Fruit fly (Drosophila melanogaster) whole organism, embryonic: ENCODE measurements around the gene PDCD-5.
A peak's percentile ranks its signal among the peaks of the same experiment; 100 is the strongest.

Experiments
- Adf1 ChIP-seq: fragments of 200-800 bp; sonication (Bioruptor generic); IDR thresholded peaks from 2 replicates; pipeline ENCODE4 v1.3.6; 2022; ENCODE audit warnings: missing biosample characterization, missing genetic modification characterization
- Aef1 ChIP-seq: fragments of 200-800 bp; sonication (Bioruptor generic); IDR thresholded peaks from 3 replicates; pipeline ENCODE4 v1.3.6; 2022; ENCODE audit warnings: missing biosample characterization, missing genetic modification characterization
- Atf-2 ChIP-seq: fragments of 200-800 bp; sonication (Bioruptor generic); optimal IDR thresholded peaks from 2 replicates; lab custom pipeline; 2016; ENCODE audit warnings: missing biosample characterization, missing genetic modification characterization
- BEAF-32 ChIP-seq: fragments of 200-800 bp; sonication (Bioruptor generic); optimal IDR thresholded peaks from 3 replicates; lab custom pipeline; 2017; ENCODE audit warnings: missing biosample characterization, missing genetic modification characterization, mild to moderate bottlenecking, moderate library complexity, missing genetic modification reagents
- Blimp-1 ChIP-seq: fragments of 200-800 bp; sonication (Bioruptor generic); optimal IDR thresholded peaks from 3 replicates; lab custom pipeline; 2018; ENCODE audit warnings: missing biosample characterization, missing genetic modification characterization, mild to moderate bottlenecking, moderate library complexity, missing genetic modification reagents
- CG10267 ChIP-seq: fragments of 200-800 bp; sonication (Bioruptor generic); optimal IDR thresholded peaks from 2 replicates; lab custom pipeline; 2018; ENCODE audit warnings: missing biosample characterization, mild to moderate bottlenecking, missing genetic modification characterization, moderate library complexity
- CG10274 ChIP-seq: fragments of 200-800 bp; sonication (Bioruptor generic); optimal IDR thresholded peaks from 3 replicates; lab custom pipeline; 2017; ENCODE audit warnings: missing biosample characterization, mild to moderate bottlenecking, missing genetic modification characterization
- CG12391 ChIP-seq: fragments of 200-800 bp; sonication (Bioruptor generic); optimal IDR thresholded peaks from 3 replicates; lab custom pipeline; 2018; ENCODE audit warnings: missing biosample characterization, mild to moderate bottlenecking, missing genetic modification characterization, moderate library complexity
- CG12744 ChIP-seq: fragments of 200-800 bp; sonication (Bioruptor generic); optimal IDR thresholded peaks from 2 replicates; lab custom pipeline; 2016; ENCODE audit warnings: missing biosample characterization, missing genetic modification characterization
- CG15011 ChIP-seq: fragments of 200-800 bp; sonication (Bioruptor generic); optimal IDR thresholded peaks from 3 replicates; lab custom pipeline; 2018; ENCODE audit warnings: missing biosample characterization, mild to moderate bottlenecking, missing genetic modification characterization
- CG16815 ChIP-seq: fragments of 200-800 bp; sonication (Bioruptor generic); optimal IDR thresholded peaks from 3 replicates; lab custom pipeline; 2017; ENCODE audit warnings: missing biosample characterization, mild to moderate bottlenecking, missing genetic modification characterization
- CG17359 ChIP-seq: fragments of 200-800 bp; sonication (Bioruptor generic); optimal IDR thresholded peaks from 3 replicates; lab custom pipeline; 2018; ENCODE audit warnings: missing biosample characterization, mild to moderate bottlenecking, missing genetic modification characterization, moderate library complexity
- CG17912 ChIP-seq: fragments of 200-800 bp; sonication (Bioruptor generic); optimal IDR thresholded peaks from 2 replicates; lab custom pipeline; 2018; ENCODE audit warnings: missing biosample characterization, mild to moderate bottlenecking, missing genetic modification characterization
- CG18476 ChIP-seq: fragments of 200-800 bp; sonication (Bioruptor generic); optimal IDR thresholded peaks from 2 replicates; lab custom pipeline; 2016; ENCODE audit warnings: missing biosample characterization, mild to moderate bottlenecking, missing genetic modification characterization
- CG2678 ChIP-seq: fragments of 200-800 bp; sonication (Bioruptor generic); optimal IDR thresholded peaks from 3 replicates; lab custom pipeline; 2019; ENCODE audit warnings: missing biosample characterization, mild to moderate bottlenecking, missing genetic modification characterization, moderate library complexity
- CG3838 ChIP-seq: fragments of 200-800 bp; sonication (Bioruptor generic); optimal IDR thresholded peaks from 3 replicates; lab custom pipeline; 2016; ENCODE audit warnings: missing biosample characterization, missing genetic modification characterization
- CG4854 ChIP-seq: fragments of 200-800 bp; sonication (Bioruptor generic); optimal IDR thresholded peaks from 2 replicates; lab custom pipeline; 2016; ENCODE audit warnings: missing biosample characterization, missing genetic modification characterization, inconsistent platforms
- CG7839 ChIP-seq: fragments of 200-800 bp; sonication (Bioruptor generic); optimal IDR thresholded peaks from 3 replicates; lab custom pipeline; 2018; ENCODE audit warnings: missing biosample characterization, mild to moderate bottlenecking, missing genetic modification characterization, moderate library complexity
- CG7963 ChIP-seq: fragments of 200-800 bp; sonication (Bioruptor generic); IDR thresholded peaks from 3 replicates; pipeline ENCODE4 v1.3.6; 2022; ENCODE audit warnings: missing biosample characterization, missing genetic modification characterization; ENCODE audit not compliant: partially characterized antibody
- CG8290 ChIP-seq, 3 experiments: fragments of 200-800 bp; sonication (Bioruptor generic); optimal IDR thresholded peaks; 2 replicates each; lab custom pipeline; 2016 to 2019; ENCODE audit warnings: missing biosample characterization in 3 of 3, missing genetic modification characterization in 3 of 3, mild to moderate bottlenecking in 2 of 3, moderate library complexity in 1 of 3
- CG8359 ChIP-seq: fragments of 200-800 bp; sonication (Bioruptor generic); optimal IDR thresholded peaks from 2 replicates; lab custom pipeline; 2017; ENCODE audit warnings: missing biosample characterization, mild to moderate bottlenecking, missing genetic modification characterization, borderline replicate concordance
- CG9932 ChIP-seq: fragments of 200-800 bp; sonication (Bioruptor generic); IDR thresholded peaks from 2 replicates; pipeline ENCODE4 v1.3.6; 2022; ENCODE audit warnings: missing biosample characterization, missing genetic modification characterization
- D ChIP-seq, 2 experiments: fragments of 200-800 bp in 1 of 2; fragments of >200 bp in 1 of 2; sonication (Bioruptor generic) in 1 of 2; optimal IDR thresholded peaks; 2 replicates in 1 of 2; 3 replicates in 1 of 2; lab custom pipeline; 2017; ENCODE audit warnings: mild to moderate bottlenecking in 1 of 2, missing biosample characterization in 1 of 2, missing genetic modification characterization in 1 of 2, missing genetic modification reagents in 1 of 2
- Dip2 ChIP-seq: fragments of 200-800 bp; sonication (Bioruptor generic); IDR thresholded peaks from 2 replicates; pipeline ENCODE4 v1.3.6; 2022; ENCODE audit warnings: missing biosample characterization, missing genetic modification characterization
- Ets97D ChIP-seq: fragments of 200-800 bp; sonication (Bioruptor generic); optimal IDR thresholded peaks from 3 replicates; lab custom pipeline; 2016; ENCODE audit warnings: missing biosample characterization, missing genetic modification characterization
- Hsf ChIP-seq: fragments of 200-800 bp; sonication (Bioruptor generic); optimal IDR thresholded peaks from 3 replicates; lab custom pipeline; 2016; ENCODE audit warnings: missing biosample characterization, missing genetic modification characterization
- Jarid2 ChIP-seq: fragments of 200-800 bp; sonication (Bioruptor generic); optimal IDR thresholded peaks from 3 replicates; lab custom pipeline; 2017; ENCODE audit warnings: mild to moderate bottlenecking, missing biosample characterization, missing genetic modification reagents, missing genetic modification characterization
- Kr ChIP-seq: fragments of 200-800 bp; sonication (Bioruptor generic); optimal IDR thresholded peaks from 2 replicates; lab custom pipeline; 2017; ENCODE audit warnings: missing biosample characterization, mild to moderate bottlenecking, missing genetic modification characterization
- MBD-R2 ChIP-seq: fragments of 200-800 bp; sonication (Bioruptor generic); IDR thresholded peaks from 2 replicates; pipeline ENCODE4 v1.3.6; 2022; ENCODE audit warnings: missing biosample characterization, missing genetic modification characterization
- Med ChIP-seq: fragments of 200-800 bp; sonication (Bioruptor generic); peaks from one replicate; lab custom pipeline; 2016; ENCODE audit warnings: missing biosample characterization, missing genetic modification characterization, mild to moderate bottlenecking, inconsistent platforms, moderate library complexity
- Mrtf ChIP-seq: fragments of 200-800 bp; sonication (Bioruptor generic); IDR thresholded peaks from 3 replicates; pipeline ENCODE4 v1.3.6; 2022; ENCODE audit warnings: missing biosample characterization, missing genetic modification characterization
- NK7.1 ChIP-seq: fragments of 200-800 bp; sonication (Bioruptor generic); optimal IDR thresholded peaks from 3 replicates; lab custom pipeline; 2016; ENCODE audit warnings: missing biosample characterization, missing genetic modification characterization
- Sox100B ChIP-seq: fragments of 200-800 bp; sonication (Bioruptor generic); optimal IDR thresholded peaks from 3 replicates; lab custom pipeline; 2018; ENCODE audit warnings: missing biosample characterization, mild to moderate bottlenecking, missing genetic modification characterization
- ab ChIP-seq: fragments of 200-800 bp; sonication (Bioruptor generic); optimal IDR thresholded peaks from 2 replicates; lab custom pipeline; 2016; ENCODE audit warnings: missing biosample characterization, missing genetic modification characterization
- aop ChIP-seq: fragments of 200-800 bp; sonication (Bioruptor generic); IDR thresholded peaks from 2 replicates; pipeline ENCODE4 v1.3.6; 2022; ENCODE audit warnings: missing biosample characterization, missing genetic modification characterization
- ap ChIP-seq: fragments of 200-800 bp; sonication (Bioruptor generic); IDR thresholded peaks from 2 replicates; pipeline ENCODE4 v1.3.6; 2022; ENCODE audit warnings: missing biosample characterization, missing genetic modification characterization
- bbx ChIP-seq: fragments of 200-800 bp; sonication (Bioruptor generic); IDR thresholded peaks from 2 replicates; pipeline ENCODE4 v1.3.6; 2022; ENCODE audit warnings: missing biosample characterization, missing genetic modification characterization; ENCODE audit not compliant: partially characterized antibody
- bcd ChIP-seq: fragments of 200-800 bp; sonication (Bioruptor generic); optimal IDR thresholded peaks from 2 replicates; lab custom pipeline; 2017; ENCODE audit warnings: missing biosample characterization, mild to moderate bottlenecking, missing genetic modification characterization
- chm ChIP-seq: fragments of 200-800 bp; sonication (Bioruptor generic); IDR thresholded peaks from 2 replicates; pipeline ENCODE4 v1.3.6; 2022; ENCODE audit warnings: missing biosample characterization, missing genetic modification characterization
- esg ChIP-seq: fragments of 200-800 bp; sonication (Bioruptor generic); conservative IDR thresholded peaks from 2 replicates; pipeline ENCODE4 v1.3.6; 2022; ENCODE audit warnings: missing biosample characterization, missing genetic modification characterization
- exex ChIP-seq: fragments of 200-800 bp; sonication (Bioruptor generic); optimal IDR thresholded peaks from 4 replicates; lab custom pipeline; 2018; ENCODE audit warnings: missing biosample characterization, mild to moderate bottlenecking, missing genetic modification characterization, moderate library complexity
- insv ChIP-seq, 2 experiments: fragments of 200-800 bp; sonication (Bioruptor generic); optimal IDR thresholded peaks; 3 replicates each; lab custom pipeline; 2016 to 2018; ENCODE audit warnings: missing biosample characterization in 2 of 2, missing genetic modification characterization in 2 of 2
- luna ChIP-seq: fragments of 200-800 bp; sonication (Bioruptor generic); optimal IDR thresholded peaks from 2 replicates; lab custom pipeline; 2016; ENCODE audit warnings: missing biosample characterization, missing genetic modification characterization
- pho ChIP-seq: fragments of 200-800 bp; sonication (Bioruptor generic); optimal IDR thresholded peaks from 2 replicates; lab custom pipeline; 2016; ENCODE audit warnings: missing biosample characterization, missing genetic modification characterization
- sd ChIP-seq: fragments of 200-800 bp; sonication (Bioruptor generic); optimal IDR thresholded peaks from 3 replicates; lab custom pipeline; 2018; ENCODE audit warnings: missing biosample characterization, mild to moderate bottlenecking, missing genetic modification characterization, moderate library complexity
- seq ChIP-seq: fragments of 200-800 bp; sonication (Bioruptor generic); IDR thresholded peaks from 2 replicates; pipeline ENCODE4 v1.3.6; 2022; ENCODE audit warnings: missing biosample characterization, missing genetic modification characterization
- toy ChIP-seq: fragments of 200-800 bp; sonication (Bioruptor generic); IDR thresholded peaks from 2 replicates; pipeline ENCODE4 v1.3.6; 2022; ENCODE audit warnings: missing biosample characterization, missing genetic modification characterization
- trem ChIP-seq: fragments of 200-800 bp; optimal IDR thresholded peaks from 3 replicates; lab custom pipeline; 2019; ENCODE audit warnings: missing biosample characterization, mild to moderate bottlenecking, missing genetic modification characterization, moderate library complexity
- twi ChIP-seq: fragments of 200-800 bp; optimal IDR thresholded peaks from 2 replicates; lab custom pipeline; 2019; ENCODE audit warnings: missing biosample characterization, mild to moderate bottlenecking, missing genetic modification characterization, moderate library complexity
- vvl ChIP-seq: fragments of 200-800 bp; sonication (Bioruptor generic); IDR thresholded peaks from 2 replicates; pipeline ENCODE4 v1.3.6; 2022; ENCODE audit warnings: missing biosample characterization, missing genetic modification characterization

PDCD-5 gene

dm6 chr3L:16181330-16181830 lies 50.5 kb downstream of the PDCD-5 start (continued):
- peak; percentile 30 for TF ChIP-seq CG17359 (tag; lab: Kevin White, UChicago)
- no peak for TF ChIP-seq seq
- no peak for TF ChIP-seq Aef1 (GFP tag; lab: Robert Waterston, UW)
- no peak for TF ChIP-seq ab
- peak; percentile 66 for TF ChIP-seq CG7839 (tag; lab: Kevin White, UChicago)
- no peak for TF ChIP-seq NK7.1 (GFP tag; lab: Kevin White, UChicago)
- no peak for TF ChIP-seq exex (tag; lab: Kevin White, UChicago)
- TF ChIP-seq CG3838, result no peak
- TF ChIP-seq CG4854 (GFP tag; lab: Kevin White, UChicago), result no peak
- no peak for TF ChIP-seq aop (GFP tag; lab: Robert Waterston, UW)
- no peak for TF ChIP-seq CG10274 (GFP tag; lab: Kevin White, UChicago)
- no peak for TF ChIP-seq Ets97D (GFP tag; lab: Kevin White, UChicago)
- peak; percentile 15 for TF ChIP-seq Med
- no peak for TF ChIP-seq Kr (GFP tag; lab: Kevin White, UChicago)
- TF ChIP-seq Atf-2 (GFP tag; lab: Kevin White, UChicago), result no peak
- no peak for TF ChIP-seq twi (tag; lab: Kevin White, UChicago)
- TF ChIP-seq Adf1 (GFP tag; lab: Robert Waterston, UW), result no peak
- no peak for TF ChIP-seq Mrtf (GFP tag; lab: Robert Waterston, UW)
- TF ChIP-seq CG12744 (GFP tag; lab: Kevin White, UChicago), result no peak
- no peak for TF ChIP-seq D (optimal IDR thresholded peaks at IDR 0.05; lab: Kevin White, UChicago)
- no peak for TF ChIP-seq D (GFP tag; optimal IDR thresholded peaks at IDR 0.05; lab: Kevin White, UChicago)
- TF ChIP-seq bbx (GFP tag; lab: Robert Waterston, UW), result no peak
- TF ChIP-seq CG17912, result no peak
- peak; percentile 36 for TF ChIP-seq Blimp-1
- peak; percentile 42 for TF ChIP-seq CG2678
- no peak for TF ChIP-seq luna (GFP tag; lab: Kevin White, UChicago)
- TF ChIP-seq CG8359, result no peak
- no peak for TF ChIP-seq MBD-R2
- peak; percentile 24 for TF ChIP-seq Sox100B (GFP tag; lab: Kevin White, UChicago)
- no peak for TF ChIP-seq CG10267
- TF ChIP-seq pho (GFP tag; lab: Kevin White, UChicago), result no peak
- no peak for TF ChIP-seq ap (GFP tag; lab: Robert Waterston, UW)
- TF ChIP-seq CG16815 (GFP tag; lab: Kevin White, UChicago), result no peak
- TF ChIP-seq vvl (GFP tag; lab: Robert Waterston, UW), result no peak
- 0 out of 3 replicates have a peak, but pooled peaks have one; percentile 29 for TF ChIP-seq CG7963 (GFP tag; lab: Robert Waterston, UW)
- peak; percentile 15 for TF ChIP-seq bcd (GFP tag; lab: Kevin White, UChicago)
- TF ChIP-seq insv (GFP tag; optimal IDR thresholded peaks at IDR 0.05; lab: Kevin White, UChicago), result no peak
- TF ChIP-seq esg (GFP tag; lab: Robert Waterston, UW), result 0 out of 2 replicates have a peak, but pooled peaks have one; percentile 10
- TF ChIP-seq Jarid2, result no peak
- TF ChIP-seq trem, result peak; percentile 53
- TF ChIP-seq CG12391 (tag; lab: Kevin White, UChicago), result no peak
- no peak for TF ChIP-seq CG9932 (GFP tag; lab: Robert Waterston, UW)
- TF ChIP-seq sd (tag; lab: Kevin White, UChicago), result no peak
- TF ChIP-seq CG8290 (GFP tag; optimal IDR thresholded peaks at IDR 0.05; lab: Kevin White, UChicago), result peak; percentile 5
- TF ChIP-seq CG8290 (tag; optimal IDR thresholded peaks at IDR 0.05; lab: Kevin White, UChicago), result no peak
- TF ChIP-seq CG15011 (GFP tag; lab: Kevin White, UChicago), result no peak
- TF ChIP-seq BEAF-32 (GFP tag; lab: Kevin White, UChicago), result no peak
- no peak for TF ChIP-seq Hsf (GFP tag; lab: Kevin White, UChicago)
- TF ChIP-seq CG18476, result no peak
- no peak for TF ChIP-seq toy (GFP tag; lab: Robert Waterston, UW)
- no peak for TF ChIP-seq chm (GFP tag; lab: Robert Waterston, UW)
- no peak for TF ChIP-seq Dip2 (GFP tag; lab: Robert Waterston, UW)
